Fruit fly (Drosophila melanogaster) whole organism, prepupa: ENCODE data around the gene CG14088.
A peak's percentile ranks its signal among the peaks of the same experiment; 100 is the strongest.

Experiments used
- Blimp-1 ChIP-seq: fragments of 200-800 bp; sonication (Bioruptor generic); optimal IDR thresholded peaks from 3 replicates; lab custom pipeline; 2017; ENCODE audit warnings: missing biosample characterization, missing genetic modification characterization, mild to moderate bottlenecking, moderate library complexity, missing genetic modification reagents
- CG10669 ChIP-seq: fragments of 200-800 bp; sonication (Bioruptor generic); optimal IDR thresholded peaks from 3 replicates; lab custom pipeline; 2018; ENCODE audit warnings: missing biosample characterization, mild to moderate bottlenecking, missing genetic modification characterization, moderate library complexity
- CG11902 ChIP-seq: fragments of 200-800 bp; sonication (Bioruptor generic); optimal IDR thresholded peaks from 3 replicates; lab custom pipeline; 2016; ENCODE audit warnings: missing biosample characterization, missing genetic modification characterization
- CG15336 ChIP-seq: fragments of 200-800 bp; sonication (Bioruptor generic); IDR thresholded peaks from 2 replicates; pipeline ENCODE4 v1.3.6; 2022; ENCODE audit warnings: missing biosample characterization, missing genetic modification characterization
- CG32006 ChIP-seq: fragments of 200-800 bp; sonication (Bioruptor generic); optimal IDR thresholded peaks from 3 replicates; lab custom pipeline; 2017; ENCODE audit warnings: missing biosample characterization, mild to moderate bottlenecking, missing genetic modification characterization
- CG3919 ChIP-seq: fragments of 200-800 bp; sonication (Bioruptor generic); optimal IDR thresholded peaks from 3 replicates; lab custom pipeline; 2016; ENCODE audit warnings: missing biosample characterization, missing genetic modification characterization
- CG4318 ChIP-seq: fragments of 200-800 bp; sonication (Bioruptor generic); optimal IDR thresholded peaks from 3 replicates; lab custom pipeline; 2017; ENCODE audit warnings: missing biosample characterization, mild to moderate bottlenecking, missing genetic modification characterization
- CG6163 ChIP-seq: fragments of 200-800 bp; sonication (Bioruptor generic); IDR thresholded peaks from 3 replicates; pipeline ENCODE4 v1.3.6; 2022; ENCODE audit warnings: missing biosample characterization, missing genetic modification characterization
- CG6276 ChIP-seq: fragments of 200-800 bp; sonication (Bioruptor generic); optimal IDR thresholded peaks from 2 replicates; lab custom pipeline; 2017; ENCODE audit warnings: missing biosample characterization, mild to moderate bottlenecking, missing genetic modification characterization
- CG6792 ChIP-seq: fragments of 200-800 bp; sonication (Bioruptor generic); optimal IDR thresholded peaks from 3 replicates; lab custom pipeline; 2016; ENCODE audit warnings: missing biosample characterization, missing genetic modification characterization
- CG6854 ChIP-seq: fragments of 200-800 bp; sonication (Bioruptor generic); optimal IDR thresholded peaks from 2 replicates; lab custom pipeline; 2017; ENCODE audit warnings: missing biosample characterization, mild to moderate bottlenecking, missing genetic modification characterization
- CG7368 ChIP-seq: fragments of 200-800 bp; sonication (Bioruptor generic); optimal IDR thresholded peaks from 3 replicates; lab custom pipeline; 2016; ENCODE audit warnings: missing biosample characterization, missing genetic modification characterization
- CG8119 ChIP-seq: fragments of 200-800 bp; sonication (Bioruptor generic); IDR thresholded peaks from 3 replicates; pipeline ENCODE4 v1.3.6; 2022; ENCODE audit warnings: missing biosample characterization, missing genetic modification characterization
- CG8319 ChIP-seq: fragments of 200-800 bp; sonication (Bioruptor generic); optimal IDR thresholded peaks from 3 replicates; lab custom pipeline; 2016; ENCODE audit warnings: missing biosample characterization, missing genetic modification characterization
- Eip78C ChIP-seq: fragments of 200-800 bp; sonication (Bioruptor generic); peaks from one replicate; lab custom pipeline; 2016; ENCODE audit warnings: missing biosample characterization, missing genetic modification characterization
- Ets21C ChIP-seq: fragments of 200-800 bp; sonication (Bioruptor generic); optimal IDR thresholded peaks from 3 replicates; lab custom pipeline; 2016; ENCODE audit warnings: missing biosample characterization, missing genetic modification characterization
- Ets96B ChIP-seq: fragments of 200-800 bp; optimal IDR thresholded peaks from 2 replicates; lab custom pipeline; 2019; ENCODE audit warnings: missing biosample characterization, mild to moderate bottlenecking, missing genetic modification characterization, moderate library complexity
- Hr4 ChIP-seq: fragments of 200-800 bp; sonication (Bioruptor generic); optimal IDR thresholded peaks from 3 replicates; lab custom pipeline; 2016; ENCODE audit warnings: missing biosample characterization, missing genetic modification characterization
- Lpt ChIP-seq: fragments of 200-800 bp; sonication (Bioruptor generic); optimal IDR thresholded peaks from 3 replicates; lab custom pipeline; 2016; ENCODE audit warnings: missing biosample characterization, missing genetic modification characterization
- Met ChIP-seq: fragments of 200-800 bp; sonication (Bioruptor generic); optimal IDR thresholded peaks from 3 replicates; lab custom pipeline; 2016; ENCODE audit warnings: missing biosample characterization, missing genetic modification characterization
- OdsH ChIP-seq: fragments of 200-800 bp; sonication (Bioruptor generic); optimal IDR thresholded peaks from 3 replicates; lab custom pipeline; 2016; ENCODE audit warnings: missing biosample characterization, missing genetic modification characterization
- Sox14 ChIP-seq: fragments of 200-800 bp; sonication (Bioruptor generic); optimal IDR thresholded peaks from 3 replicates; lab custom pipeline; 2016; ENCODE audit warnings: missing biosample characterization, missing genetic modification characterization
- Sox15 ChIP-seq: fragments of 200-800 bp; sonication (Bioruptor generic); optimal IDR thresholded peaks from 3 replicates; lab custom pipeline; 2016; ENCODE audit warnings: missing biosample characterization, missing genetic modification characterization
- achi ChIP-seq: fragments of 200-800 bp; sonication (Bioruptor generic); optimal IDR thresholded peaks from 3 replicates; lab custom pipeline; 2016; ENCODE audit warnings: missing biosample characterization, missing genetic modification characterization
- cyc ChIP-seq: fragments of 200-800 bp; sonication (Bioruptor generic); optimal IDR thresholded peaks from 3 replicates; lab custom pipeline; 2016; ENCODE audit warnings: missing biosample characterization, missing genetic modification characterization
- dsx ChIP-seq: fragments of 200-800 bp; optimal IDR thresholded peaks from 3 replicates; lab custom pipeline; 2019; ENCODE audit warnings: missing biosample characterization, mild to moderate bottlenecking, missing genetic modification characterization, moderate library complexity; ENCODE audit not compliant: poor library complexity, severe bottlenecking
- esn ChIP-seq: fragments of 200-800 bp; sonication (Bioruptor generic); optimal IDR thresholded peaks from 2 replicates; lab custom pipeline; 2016; ENCODE audit warnings: missing biosample characterization, mild to moderate bottlenecking, missing genetic modification characterization, moderate library complexity
- fd85E ChIP-seq: fragments of 200-800 bp; sonication (Bioruptor generic); optimal IDR thresholded peaks from 3 replicates; lab custom pipeline; 2016; ENCODE audit warnings: missing biosample characterization, missing genetic modification characterization
- lz ChIP-seq: fragments of 200-800 bp; sonication (Bioruptor generic); optimal IDR thresholded peaks from 3 replicates; lab custom pipeline; 2016; ENCODE audit warnings: missing biosample characterization, missing genetic modification characterization
- net ChIP-seq: fragments of 200-800 bp; sonication (Bioruptor generic); optimal IDR thresholded peaks from 3 replicates; lab custom pipeline; 2016; ENCODE audit warnings: missing biosample characterization, missing genetic modification characterization
- salr ChIP-seq, 2 experiments: fragments of 200-800 bp; sonication (Bioruptor generic); optimal IDR thresholded peaks; 3 replicates each; lab custom pipeline; 2016 to 2018; ENCODE audit warnings: missing biosample characterization in 2 of 2, missing genetic modification characterization in 2 of 2, mild to moderate bottlenecking in 1 of 2
- spab ChIP-seq: fragments of 200-800 bp; sonication (Bioruptor generic); optimal IDR thresholded peaks from 2 replicates; lab custom pipeline; 2017; ENCODE audit warnings: missing biosample characterization, mild to moderate bottlenecking, missing genetic modification characterization, missing genetic modification reagents
- svp ChIP-seq: fragments of 200-800 bp; sonication (Bioruptor generic); peaks from one replicate; lab custom pipeline; 2016; ENCODE audit warnings: missing biosample characterization, missing genetic modification characterization
- vri ChIP-seq: fragments of 200-800 bp; sonication (Bioruptor generic); optimal IDR thresholded peaks from 3 replicates; lab custom pipeline; 2016; ENCODE audit warnings: missing biosample characterization, mild to moderate bottlenecking, missing genetic modification characterization

Gene CG14088

dm6 chr3L:19233798-19234781 is 36.4 kb downstream of the CG14088 start (continued):
- TF ChIP-seq net (GFP tag; lab: Kevin White, UChicago) = peak; percentile 47
- peak; percentile 16 for TF ChIP-seq CG10669 (GFP tag; lab: Kevin White, UChicago)
- TF ChIP-seq OdsH (GFP tag; lab: Kevin White, UChicago) = no peak
- TF ChIP-seq, all 60 proteins: peak for 27

- peak; percentile 17 for TF ChIP-seq svp (GFP tag; lab: Kevin White, UChicago)
- TF ChIP-seq CG6163 (GFP tag; lab: Robert Waterston, UW) = no peak
- TF ChIP-seq, all 60 proteins: peak for 1
Observed at dm6 chr3L:19231608-19232007, 38.8 kb downstream of the CG14088 start.

- TF ChIP-seq CG7368 (GFP tag; lab: Kevin White, UChicago) (no peak), OdsH (GFP tag; lab: Kevin White, UChicago) (no peak), CG15336 (GFP tag; lab: Robert Waterston, UW) (no peak), Ets96B (tag; lab: Kevin White, UChicago) (peak; percentile 28), svp (GFP tag; lab: Kevin White, UChicago) (peak; percentile 16), CG6854 (GFP tag; lab: Kevin White, UChicago) (no peak), esn (peak; percentile 9), CG6276 (GFP tag; lab: Kevin White, UChicago) (no peak), Eip78C (GFP tag; lab: Kevin White, UChicago) (peak; percentile 48), lz (GFP tag; lab: Kevin White, UChicago) (no peak), CG11902 (GFP tag; lab: Kevin White, UChicago) (no peak), vri (GFP tag; lab: Kevin White, UChicago) (no peak), CG32006 (GFP tag; lab: Kevin White, UChicago) (no peak), Sox14 (GFP tag; lab: Kevin White, UChicago) (no peak), Blimp-1 (GFP tag; lab: Kevin White, UChicago) (no peak), cyc (GFP tag; lab: Kevin White, UChicago) (no peak), CG4318 (GFP tag; lab: Kevin White, UChicago) (no peak), CG8119 (GFP tag; lab: Robert Waterston, UW) (no peak), CG3919 (GFP tag; lab: Kevin White, UChicago) (peak; percentile 10), salr (GFP tag; optimal IDR thresholded peaks at IDR 0.05; lab: Kevin White, UChicago) (no peak)
Observed at dm6 chr3L:19230801-19231547, 39.5 kb downstream of the CG14088 start.

dm6 chr3L:19229491-19229890 is 41.0 kb downstream of the CG14088 start:
- no peak for TF ChIP-seq dsx (GFP tag; lab: Kevin White, UChicago)
- TF ChIP-seq vri (GFP tag; lab: Kevin White, UChicago) = no peak
- TF ChIP-seq Lpt = no peak
- TF ChIP-seq CG8319 (GFP tag; lab: Kevin White, UChicago) = no peak
- TF ChIP-seq Hr4 (GFP tag; lab: Kevin White, UChicago) = no peak
- no peak for TF ChIP-seq Sox15 (GFP tag; lab: Kevin White, UChicago)
- no peak for TF ChIP-seq CG6792 (GFP tag; lab: Kevin White, UChicago)
- no peak for TF ChIP-seq Ets21C
- no peak for TF ChIP-seq fd85E
- TF ChIP-seq spab (GFP tag; lab: Kevin White, UChicago) = no peak
- no peak for TF ChIP-seq achi (GFP tag; lab: Kevin White, UChicago)
- no peak for TF ChIP-seq Met (GFP tag; lab: Kevin White, UChicago)
- TF ChIP-seq esn = no peak
